Worm (Caenorhabditis elegans) whole organism, young adult: ENCODE results near the gene ttll-4.

ENCODE experiments used
- cebp-1 ChIP-seq, 2 experiments: fragments of 200-800 bp in 1 of 2; sonication (Bioruptor generic) in 1 of 2; sonication (generic microtip) in 1 of 2; IDR thresholded peaks in 1 of 2; optimal IDR thresholded peaks in 1 of 2; 2 replicates each; pipeline versions ENCODE4 v1.3.6 to Lab custom; 2017 to 2022; ENCODE audit warnings: missing compliant biosample characterization in 2 of 2, missing genetic modification characterization in 2 of 2, mild to moderate bottlenecking in 1 of 2, missing genetic modification reagents in 1 of 2, moderate library complexity in 1 of 2
- efl-1 ChIP-seq: fragments of 150-350 bp; optimal IDR thresholded peaks from 2 replicates; lab custom pipeline; 2014; ENCODE audit warnings: missing biosample characterization, missing genetic modification reagents, missing genetic modification characterization
- lir-1 ChIP-seq: fragments of 200-800 bp; sonication (Bioruptor generic); conservative IDR thresholded peaks from 2 replicates; pipeline ENCODE4 v1.3.6; 2022; ENCODE audit warnings: missing genetic modification reagents, missing genetic modification characterization, missing compliant biosample characterization
- mcd-1 ChIP-seq: fragments of 200-800 bp; sonication (Bioruptor generic); IDR thresholded peaks from 2 replicates; pipeline ENCODE4 v1.3.6; 2022; ENCODE audit warnings: missing genetic modification reagents, missing genetic modification characterization, missing compliant biosample characterization
- snpc-1.1 ChIP-seq: sonication (generic microtip); optimal IDR thresholded peaks from 2 replicates; lab custom pipeline; 2017; ENCODE audit warnings: missing genetic modification characterization, mild to moderate bottlenecking, missing compliant biosample characterization, antibody characterized with exemption, moderate library complexity, missing genotype, missing genetic modification reagents; ENCODE audit not compliant: insufficient read depth
- snpc-3.4 ChIP-seq: sonication (generic microtip); optimal IDR thresholded peaks from 2 replicates; lab custom pipeline; 2017; ENCODE audit warnings: missing genetic modification characterization, mild to moderate bottlenecking, missing compliant biosample characterization, antibody characterized with exemption, moderate library complexity, missing genotype, missing genetic modification reagents
- tbp1 ChIP-seq: fragments of 200-800 bp; sonication (Bioruptor generic); optimal IDR thresholded peaks from 2 replicates; lab custom pipeline; 2018; ENCODE audit warnings: mild to moderate bottlenecking, missing genetic modification characterization, missing compliant biosample characterization

DNA sequence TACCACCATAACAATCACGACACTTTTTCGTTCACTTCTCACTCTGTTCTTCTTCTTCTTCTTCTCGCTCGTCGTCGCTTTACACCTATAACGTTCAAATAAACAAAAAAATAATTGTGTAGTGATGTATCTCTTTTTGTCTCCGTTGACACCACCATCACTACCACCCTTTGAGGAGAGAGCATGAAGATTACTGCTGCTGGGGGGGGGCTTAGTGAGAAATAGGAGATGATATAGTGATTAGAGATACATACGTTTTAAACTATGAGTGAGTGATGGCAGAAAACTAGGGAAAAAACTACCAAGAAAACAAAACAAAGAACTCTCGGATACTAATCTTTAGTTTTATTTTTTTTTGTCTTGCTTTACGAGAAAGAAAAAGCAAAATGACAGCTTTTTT lies 2.4 kb downstream of the ttll-4 start:
- TF ChIP-seq snpc-3.4 (tag; lab: Kevin White, UChicago) (no peak), tbp1 (GFP tag; lab: Kevin White, UChicago) (no peak), snpc-1.1 (tag; lab: Kevin White, UChicago) (no peak), lir-1 (GFP tag; lab: Robert Waterston, UW) (no peak), efl-1 (GFP tag; lab: Kevin White, UChicago) (no peak), cebp-1 (GFP tag; IDR thresholded peaks at IDR 0.05; lab: Robert Waterston, UW) (no peak), cebp-1 (tag; optimal IDR thresholded peaks at IDR 0.05; lab: Kevin White, UChicago) (no peak), mcd-1 (GFP tag; lab: Robert Waterston, UW) (no peak)
